Fruit fly (Drosophila melanogaster) whole organism, embryonic: Measurements from ENCODE around the gene Tbc1d22.
A peak's percentile ranks its signal among the peaks of the same experiment; 100 is the strongest.

Experiments
- Abd-B ChIP-seq: fragments of 200-800 bp; sonication (Bioruptor generic); optimal IDR thresholded peaks from 2 replicates; lab custom pipeline; 2018; ENCODE audit warnings: missing biosample characterization, mild to moderate bottlenecking, missing genetic modification characterization, moderate library complexity
- Atf-2 ChIP-seq: fragments of 200-800 bp; sonication (Bioruptor generic); optimal IDR thresholded peaks from 2 replicates; lab custom pipeline; 2016; ENCODE audit warnings: missing biosample characterization, missing genetic modification characterization
- Bgb ChIP-seq: fragments of 200-800 bp; sonication (Bioruptor generic); IDR thresholded peaks from 2 replicates; pipeline ENCODE4 v1.3.6; 2022; ENCODE audit warnings: missing biosample characterization, missing genetic modification characterization; ENCODE audit not compliant: partially characterized antibody
- CG15601 ChIP-seq: fragments of 200-800 bp; sonication (Bioruptor generic); optimal IDR thresholded peaks from 3 replicates; lab custom pipeline; 2019; ENCODE audit warnings: missing biosample characterization, mild to moderate bottlenecking, missing genetic modification characterization, moderate library complexity
- CG1602 ChIP-seq: fragments of 200-800 bp; sonication (Bioruptor generic); optimal IDR thresholded peaks from 3 replicates; lab custom pipeline; 2016; ENCODE audit warnings: missing biosample characterization, missing genetic modification characterization
- CG17359 ChIP-seq: fragments of 200-800 bp; sonication (Bioruptor generic); optimal IDR thresholded peaks from 3 replicates; lab custom pipeline; 2018; ENCODE audit warnings: missing biosample characterization, mild to moderate bottlenecking, missing genetic modification characterization, moderate library complexity
- CG18599 ChIP-seq: fragments of 200-800 bp; sonication (Bioruptor generic); optimal IDR thresholded peaks from 3 replicates; lab custom pipeline; 2017; ENCODE audit warnings: missing biosample characterization, missing genetic modification characterization, mild to moderate bottlenecking, moderate library complexity, missing genetic modification reagents
- CG18619 ChIP-seq: fragments of 200-800 bp; sonication (Bioruptor generic); optimal IDR thresholded peaks from 3 replicates; lab custom pipeline; 2017; ENCODE audit warnings: missing biosample characterization, mild to moderate bottlenecking, missing genetic modification characterization
- CG3065 ChIP-seq: fragments of 200-800 bp; sonication (Bioruptor generic); optimal IDR thresholded peaks from 2 replicates; lab custom pipeline; 2016; ENCODE audit warnings: missing biosample characterization, missing genetic modification characterization
- CG32532 ChIP-seq: fragments of 200-800 bp; sonication (Bioruptor generic); IDR thresholded peaks from 2 replicates; pipeline ENCODE4 v1.3.6; 2022; ENCODE audit warnings: missing biosample characterization, missing genetic modification characterization
- CG3838 ChIP-seq: fragments of 200-800 bp; sonication (Bioruptor generic); optimal IDR thresholded peaks from 3 replicates; lab custom pipeline; 2016; ENCODE audit warnings: missing biosample characterization, missing genetic modification characterization
- CG4820 ChIP-seq: fragments of 200-800 bp; sonication (Bioruptor generic); optimal IDR thresholded peaks from 3 replicates; lab custom pipeline; 2016; ENCODE audit warnings: missing biosample characterization, missing genetic modification characterization
- CG6689 ChIP-seq: fragments of 200-800 bp; sonication (Bioruptor generic); IDR thresholded peaks from 2 replicates; pipeline ENCODE4 v1.3.6; 2022; ENCODE audit warnings: missing biosample characterization, missing genetic modification characterization
- CG6765 ChIP-seq: fragments of 200-800 bp; sonication (Bioruptor generic); optimal IDR thresholded peaks from 3 replicates; lab custom pipeline; 2017; ENCODE audit warnings: missing biosample characterization, mild to moderate bottlenecking, missing genetic modification characterization
- CG6791 ChIP-seq: fragments of 200-800 bp; sonication (Bioruptor generic); IDR thresholded peaks from 3 replicates; pipeline ENCODE4 v1.3.6; 2022; ENCODE audit warnings: missing biosample characterization, missing genetic modification characterization; ENCODE audit not compliant: partially characterized antibody
- CG8281 ChIP-seq: fragments of 200-800 bp; sonication (Bioruptor generic); optimal IDR thresholded peaks from 2 replicates; lab custom pipeline; 2018; ENCODE audit warnings: missing biosample characterization, mild to moderate bottlenecking, missing genetic modification characterization, moderate library complexity
- CG8388 ChIP-seq: fragments of 200-800 bp; sonication (Bioruptor generic); optimal IDR thresholded peaks from 2 replicates; lab custom pipeline; 2019; ENCODE audit warnings: missing biosample characterization, mild to moderate bottlenecking, missing genetic modification characterization, moderate library complexity
- CTCF ChIP-seq: fragments of 200-800 bp; sonication (Bioruptor generic); optimal IDR thresholded peaks from 2 replicates; lab custom pipeline; 2017; ENCODE audit warnings: missing biosample characterization, mild to moderate bottlenecking, missing genetic modification characterization, moderate library complexity
- Dek ChIP-seq: fragments of 200-800 bp; sonication (Bioruptor generic); optimal IDR thresholded peaks from 3 replicates; lab custom pipeline; 2019; ENCODE audit warnings: missing biosample characterization, mild to moderate bottlenecking, missing genetic modification characterization, moderate library complexity
- Dfd ChIP-seq, 2 experiments: fragments of >200 bp; optimal IDR thresholded peaks; 2 replicates each; lab custom pipeline; 2017; ENCODE audit warnings: missing biosample characterization in 2 of 2, missing genetic modification characterization in 2 of 2
- Dip2 ChIP-seq: fragments of 200-800 bp; sonication (Bioruptor generic); IDR thresholded peaks from 2 replicates; pipeline ENCODE4 v1.3.6; 2022; ENCODE audit warnings: missing biosample characterization, missing genetic modification characterization
- Drgx ChIP-seq: fragments of 200-800 bp; sonication (Bioruptor generic); IDR thresholded peaks from 2 replicates; pipeline ENCODE4 v1.3.6; 2022; ENCODE audit warnings: missing biosample characterization, missing genetic modification characterization
- GATAe ChIP-seq: fragments of 200-800 bp; sonication (Bioruptor generic); conservative IDR thresholded peaks from 2 replicates; pipeline ENCODE4 v1.3.6; 2022; ENCODE audit warnings: missing biosample characterization, missing genetic modification characterization
- H2.0 ChIP-seq: fragments of 200-800 bp; sonication (Bioruptor generic); IDR thresholded peaks from 2 replicates; pipeline ENCODE4 v1.3.6; 2022; ENCODE audit warnings: missing biosample characterization, missing genetic modification characterization
- HLHmδ ChIP-seq: fragments of 200-800 bp; sonication (Bioruptor generic); optimal IDR thresholded peaks from 2 replicates; lab custom pipeline; 2018; ENCODE audit warnings: missing biosample characterization, mild to moderate bottlenecking, missing genetic modification characterization, moderate library complexity
- Hsf ChIP-seq: fragments of 200-800 bp; sonication (Bioruptor generic); optimal IDR thresholded peaks from 3 replicates; lab custom pipeline; 2016; ENCODE audit warnings: missing biosample characterization, missing genetic modification characterization
- MBD-R2 ChIP-seq: fragments of 200-800 bp; sonication (Bioruptor generic); IDR thresholded peaks from 2 replicates; pipeline ENCODE4 v1.3.6; 2022; ENCODE audit warnings: missing biosample characterization, missing genetic modification characterization
- Nf-YC ChIP-seq: fragments of 200-800 bp; optimal IDR thresholded peaks from 3 replicates; lab custom pipeline; 2019; ENCODE audit warnings: missing biosample characterization, mild to moderate bottlenecking, missing genetic modification characterization, moderate library complexity
- Pdp1 ChIP-seq, 2 experiments: fragments of 200-800 bp; sonication (Bioruptor generic); optimal IDR thresholded peaks; 3 replicates each; lab custom pipeline; 2016; ENCODE audit warnings: missing biosample characterization in 2 of 2, missing genetic modification characterization in 2 of 2, mild to moderate bottlenecking in 1 of 2, moderate library complexity in 1 of 2
- Ravus ChIP-seq: fragments of 200-800 bp; sonication (Bioruptor generic); IDR thresholded peaks from 2 replicates; pipeline ENCODE4 v1.3.6; 2022; ENCODE audit warnings: missing biosample characterization, missing genetic modification characterization
- Spps ChIP-seq: fragments of 200-800 bp; sonication (Bioruptor generic); optimal IDR thresholded peaks from 2 replicates; lab custom pipeline; 2018; ENCODE audit warnings: missing biosample characterization, mild to moderate bottlenecking, missing genetic modification characterization
- bigmax ChIP-seq: fragments of 200-800 bp; sonication (Bioruptor generic); optimal IDR thresholded peaks from 2 replicates; lab custom pipeline; 2018; ENCODE audit warnings: missing biosample characterization, mild to moderate bottlenecking, missing genetic modification characterization
- chif ChIP-seq, 2 experiments: fragments of 200-800 bp; sonication (Bioruptor generic); optimal IDR thresholded peaks; 3 replicates each; lab custom pipeline; 2016; ENCODE audit warnings: missing biosample characterization in 2 of 2, missing genetic modification characterization in 2 of 2
- crc ChIP-seq: fragments of 200-800 bp; sonication (Bioruptor generic); optimal IDR thresholded peaks from 2 replicates; lab custom pipeline; 2016; ENCODE audit warnings: missing biosample characterization, missing genetic modification characterization
- disco-r ChIP-seq: fragments of 200-800 bp; sonication (Bioruptor generic); optimal IDR thresholded peaks from 2 replicates; lab custom pipeline; 2016; ENCODE audit warnings: missing biosample characterization, missing genetic modification characterization
- ems ChIP-seq: fragments of 200-800 bp; sonication (Bioruptor generic); optimal IDR thresholded peaks from 3 replicates; lab custom pipeline; 2016; ENCODE audit warnings: missing biosample characterization, missing genetic modification characterization
- fru ChIP-seq: fragments of >200 bp; optimal IDR thresholded peaks from 2 replicates; lab custom pipeline; 2017
- gce ChIP-seq: fragments of 200-800 bp; sonication (Bioruptor generic); IDR thresholded peaks from 3 replicates; pipeline ENCODE4 v1.3.6; 2022; ENCODE audit warnings: missing biosample characterization, missing genetic modification characterization
- grau ChIP-seq: fragments of 200-800 bp; optimal IDR thresholded peaks from 3 replicates; lab custom pipeline; 2019; ENCODE audit warnings: missing biosample characterization, mild to moderate bottlenecking, missing genetic modification characterization, moderate library complexity
- insv ChIP-seq, 2 experiments: fragments of 200-800 bp; sonication (Bioruptor generic); optimal IDR thresholded peaks; 3 replicates each; lab custom pipeline; 2016 to 2018; ENCODE audit warnings: missing biosample characterization in 2 of 2, missing genetic modification characterization in 2 of 2
- jumu ChIP-seq: fragments of 200-800 bp; sonication (Bioruptor generic); optimal IDR thresholded peaks from 3 replicates; lab custom pipeline; 2016; ENCODE audit warnings: missing biosample characterization, missing genetic modification characterization
- lmd ChIP-seq: fragments of 200-800 bp; sonication (Bioruptor generic); IDR thresholded peaks from 2 replicates; pipeline ENCODE4 v1.3.6; 2022; ENCODE audit warnings: missing biosample characterization, missing genetic modification characterization
- nom ChIP-seq: fragments of 200-800 bp; sonication (Bioruptor generic); optimal IDR thresholded peaks from 2 replicates; lab custom pipeline; 2017; ENCODE audit warnings: missing biosample characterization, missing genetic modification characterization, mild to moderate bottlenecking, moderate library complexity, missing genetic modification reagents
- prd ChIP-seq, 3 experiments: fragments of >200 bp in 2 of 3; fragments of 200-800 bp in 1 of 3; sonication (Bioruptor generic) in 1 of 3; optimal IDR thresholded peaks in 2 of 3; IDR thresholded peaks in 1 of 3; 2 replicates in 2 of 3; 3 replicates in 1 of 3; pipeline versions ENCODE4 v1.3.6 to Lab custom; 2017 to 2022; ENCODE audit warnings: missing biosample characterization in 1 of 3, missing genetic modification characterization in 1 of 3
- rib ChIP-seq: fragments of 200-800 bp; sonication (Bioruptor generic); IDR thresholded peaks from 2 replicates; pipeline ENCODE4 v1.3.6; 2022; ENCODE audit warnings: missing biosample characterization, missing genetic modification characterization
- salm ChIP-seq: fragments of 200-800 bp; sonication (Bioruptor generic); optimal IDR thresholded peaks from 2 replicates; lab custom pipeline; 2018; ENCODE audit warnings: missing biosample characterization, mild to moderate bottlenecking, missing genetic modification characterization
- sob ChIP-seq: fragments of 200-800 bp; sonication (Bioruptor generic); IDR thresholded peaks from 2 replicates; pipeline ENCODE4 v1.3.6; 2022; ENCODE audit warnings: missing biosample characterization, missing genetic modification characterization
- sqz ChIP-seq: fragments of 200-800 bp; sonication (Bioruptor generic); optimal IDR thresholded peaks from 3 replicates; lab custom pipeline; 2018; ENCODE audit warnings: missing biosample characterization, mild to moderate bottlenecking, missing genetic modification characterization
- tap ChIP-seq: fragments of 200-800 bp; optimal IDR thresholded peaks from 3 replicates; lab custom pipeline; 2019; ENCODE audit warnings: missing biosample characterization, mild to moderate bottlenecking, missing genetic modification characterization, moderate library complexity
- tio ChIP-seq: fragments of 200-800 bp; sonication (Bioruptor generic); optimal IDR thresholded peaks from 2 replicates; lab custom pipeline; 2017; ENCODE audit warnings: missing biosample characterization, missing genetic modification characterization, inconsistent platforms
- unpg ChIP-seq: fragments of 200-800 bp; sonication (Bioruptor generic); optimal IDR thresholded peaks from 3 replicates; lab custom pipeline; 2018; ENCODE audit warnings: missing biosample characterization, mild to moderate bottlenecking, missing genetic modification characterization, moderate library complexity
- vvl ChIP-seq: fragments of 200-800 bp; sonication (Bioruptor generic); IDR thresholded peaks from 2 replicates; pipeline ENCODE4 v1.3.6; 2022; ENCODE audit warnings: missing biosample characterization, missing genetic modification characterization

The Tbc1d22 gene

dm6 chr3R:21073141-21073540 lies 28.9 kb upstream of the Tbc1d22 start, which contains the start of gene r-l (continued):
- TF ChIP-seq GATAe (GFP tag; lab: Robert Waterston, UW): no peak
- TF ChIP-seq CTCF (GFP tag; lab: Kevin White, UChicago): peak; percentile 58
- TF ChIP-seq CG4820 (GFP tag; lab: Kevin White, UChicago): no peak
- no peak for TF ChIP-seq prd (optimal IDR thresholded peaks at IDR 0.05; lab: Kevin White, UChicago)
- TF ChIP-seq prd (GFP tag; IDR thresholded peaks at IDR 0.05; lab: Robert Waterston, UW): no peak
- TF ChIP-seq Pdp1 (GFP tag; optimal IDR thresholded peaks at IDR 0.05; lab: Kevin White, UChicago): peak in 1 of 2 experiments; percentile 51
- no peak for TF ChIP-seq CG6689
- TF ChIP-seq unpg (GFP tag; lab: Kevin White, UChicago): no peak
- TF ChIP-seq bigmax (GFP tag; lab: Kevin White, UChicago): no peak
- no peak for TF ChIP-seq lmd
- TF ChIP-seq Ravus: no peak
- TF ChIP-seq CG3838: no peak
- no peak for TF ChIP-seq ems (GFP tag; lab: Kevin White, UChicago)
- no peak for TF ChIP-seq CG8281 (tag; lab: Kevin White, UChicago)
- no peak for TF ChIP-seq grau (tag; lab: Kevin White, UChicago)
- no peak for TF ChIP-seq sqz (GFP tag; lab: Kevin White, UChicago)
- TF ChIP-seq rib: no peak
- peak; percentile 96 to 99 for TF ChIP-seq insv (GFP tag; optimal IDR thresholded peaks at IDR 0.05; lab: Kevin White, UChicago)
- TF ChIP-seq sob (GFP tag; lab: Robert Waterston, UW): 0 out of 2 replicates have a peak, but pooled peaks have one; percentile 19
- no peak for TF ChIP-seq Dip2 (GFP tag; lab: Robert Waterston, UW)
- no peak for TF ChIP-seq CG6765 (GFP tag; lab: Kevin White, UChicago)
- TF ChIP-seq CG18599 (GFP tag; lab: Kevin White, UChicago): no peak
- TF ChIP-seq Bgb (GFP tag; lab: Robert Waterston, UW): peak; percentile 40; the same call in 1 of the 2 replicates
- TF ChIP-seq Dfd (GFP tag; optimal IDR thresholded peaks at IDR 0.05; lab: Kevin White, UChicago): no peak
- TF ChIP-seq Spps (tag; lab: Kevin White, UChicago): no peak
- TF ChIP-seq fru (lab: Kevin White, UChicago): no peak
- TF ChIP-seq CG32532 (GFP tag; lab: Robert Waterston, UW): no peak
- TF ChIP-seq tap: no peak
- TF ChIP-seq nom (GFP tag; lab: Kevin White, UChicago): no peak
- peak; percentile 49 for TF ChIP-seq Dek (tag; lab: Kevin White, UChicago)
- TF ChIP-seq MBD-R2 (GFP tag; lab: Robert Waterston, UW): peak; percentile 84
- no peak for TF ChIP-seq Hsf (GFP tag; lab: Kevin White, UChicago)
- TF ChIP-seq Abd-B (GFP tag; lab: Kevin White, UChicago): peak; percentile 39
- no peak for TF ChIP-seq CG3065
- TF ChIP-seq CG1602 (GFP tag; lab: Kevin White, UChicago): no peak
- TF ChIP-seq disco-r: no peak
- no peak for TF ChIP-seq vvl
- no peak for TF ChIP-seq chif (GFP tag; optimal IDR thresholded peaks at IDR 0.05; lab: Kevin White, UChicago)
- no peak for TF ChIP-seq jumu (GFP tag; lab: Kevin White, UChicago)
- no peak for TF ChIP-seq crc (GFP tag; lab: Kevin White, UChicago)
- no peak for TF ChIP-seq Atf-2 (GFP tag; lab: Kevin White, UChicago)
- TF ChIP-seq H2.0: no peak
- no peak for TF ChIP-seq salm (tag; lab: Kevin White, UChicago)
- TF ChIP-seq Drgx (GFP tag; lab: Robert Waterston, UW): no peak
- no peak for TF ChIP-seq tio (GFP tag; lab: Kevin White, UChicago)
- no peak for TF ChIP-seq HLHmδ (GFP tag; lab: Kevin White, UChicago)
- peak; percentile 27 for TF ChIP-seq CG15601 (tag; lab: Kevin White, UChicago)
- no peak for TF ChIP-seq CG18619
- no peak for TF ChIP-seq CG17359 (tag; lab: Kevin White, UChicago)
- peak; percentile 43; the same call in 2 of the 3 replicates for TF ChIP-seq CG6791
- TF ChIP-seq CG8388 (GFP tag; lab: Kevin White, UChicago): no peak
- no peak for TF ChIP-seq gce (GFP tag; lab: Robert Waterston, UW)
- TF ChIP-seq Nf-YC (tag; lab: Kevin White, UChicago): peak; percentile 80
